Worm (Caenorhabditis elegans): Measurements from ENCODE around the gene T16H12.3.

The T16H12.3 gene

DNA sequence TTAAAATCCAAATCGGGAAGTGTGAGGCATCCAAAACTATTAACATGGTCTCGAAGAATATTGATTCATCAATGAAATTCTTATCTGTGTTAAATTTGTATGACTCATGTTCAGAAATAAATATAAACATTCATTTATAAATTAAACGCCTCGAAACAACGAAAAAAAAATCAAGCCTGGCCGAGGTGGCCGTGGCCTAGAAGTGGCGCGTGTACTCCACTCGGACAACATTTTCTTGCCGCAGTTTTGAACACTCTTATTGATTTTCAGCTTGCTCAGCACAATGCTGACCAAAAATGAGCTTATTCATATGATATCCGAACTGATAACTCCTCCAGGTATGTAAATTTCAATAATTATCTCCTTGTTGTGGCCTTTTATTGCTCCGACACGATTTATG, 19.0 kb downstream of the T16H12.3 start, which contains the start of gene ekl-6:
ekl-6 (plus strand) TSS at position 265 of the 400 bp plus-strand sequence.
- TF ChIP-seq gei-17 (GFP tag; optimal IDR thresholded peaks at IDR 0.05) (no peak), die-1 (tag; optimal IDR thresholded peaks at IDR 0.05) (no peak), F55B11.4 (tag; optimal IDR thresholded peaks at IDR 0.05; ENCODE audit: borderline replicate concordance, insufficient read depth) (no peak), Y53F4B.3 (GFP tag; IDR thresholded peaks at IDR 0.05) (no peak), C06A6.2 (GFP tag; conservative IDR thresholded peaks at IDR 0.05) (no peak), B0261.1 (tag; optimal IDR thresholded peaks at IDR 0.05) (no peak), sea-2 (GFP tag; IDR thresholded peaks at IDR 0.05) (no peak), F37B4.10 (GFP tag; IDR thresholded peaks at IDR 0.05) (no peak), madf-8 (GFP tag; conservative IDR thresholded peaks at IDR 0.05) (no peak), F52B5.7 (tag; optimal IDR thresholded peaks at IDR 0.05) (no peak), nhr-27 (tag; optimal IDR thresholded peaks at IDR 0.05) (no peak), snpc-1.1 (tag; optimal IDR thresholded peaks at IDR 0.05; ENCODE audit: insufficient read depth) (no peak), egl-18 (GFP tag; IDR thresholded peaks at IDR 0.05) (no peak), K11D2.4 (GFP tag; IDR thresholded peaks at IDR 0.05) (no peak), dpff-1 (tag; optimal IDR thresholded peaks at IDR 0.05) (no peak), K12H6.12 (tag; optimal IDR thresholded peaks at IDR 0.05) (peak; percentile 11), F49E8.2 (tag; optimal IDR thresholded peaks at IDR 0.05; ENCODE audit: insufficient read depth) (no peak), nfya-2 (GFP tag; IDR thresholded peaks at IDR 0.05) (no peak), ccch-3 (GFP tag; optimal IDR thresholded peaks at IDR 0.05) (no peak), hmg-1.2 (GFP tag; IDR thresholded peaks at IDR 0.05) (no peak), hsf-1 (GFP tag; IDR thresholded peaks at IDR 0.05) (no peak), nhr-179 (tag; optimal IDR thresholded peaks at IDR 0.05) (no peak), ztf-26 (tag; optimal IDR thresholded peaks at IDR 0.05) (no peak), F10E7.11 (tag; optimal IDR thresholded peaks at IDR 0.05) (no peak), F22D6.2 (tag; optimal IDR thresholded peaks at IDR 0.05) (no peak), lin-26 (GFP tag; IDR thresholded peaks at IDR 0.05) (no peak), B0336.3 (GFP tag; IDR thresholded peaks at IDR 0.05) (no peak), nhr-90 (tag; optimal IDR thresholded peaks at IDR 0.05) (no peak), hlh-12 (tag; optimal IDR thresholded peaks at IDR 0.05) (no peak), dpl-1 (GFP tag; optimal IDR thresholded peaks at IDR 0.05) (no peak), ztf-28 (GFP tag; IDR thresholded peaks at IDR 0.05) (no peak), lin-35 (GFP tag; optimal IDR thresholded peaks at IDR 0.05) (no peak), aptf-3 (GFP tag; IDR thresholded peaks at IDR 0.05) (no peak), atf-7 (tag; optimal IDR thresholded peaks at IDR 0.05) (no peak), mes-4 (tag; optimal IDR thresholded peaks at IDR 0.05) (no peak), lin-40 (tag; optimal IDR thresholded peaks at IDR 0.05) (no peak), Y67H2A.10 (GFP tag; conservative IDR thresholded peaks at IDR 0.05) (no peak), mcd-1 (GFP tag; IDR thresholded peaks at IDR 0.05) (peak; percentile 55), ama-1 (optimal IDR thresholded peaks at IDR 0.05) (no peak), ama-1 (GFP tag; optimal IDR thresholded peaks at IDR 0.05) (no peak), Y53G8AR.9 (GFP tag; conservative IDR thresholded peaks at IDR 0.05) (no peak), ets-4 (GFP tag; optimal IDR thresholded peaks at IDR 0.05) (no peak), ekl-4 (GFP tag; IDR thresholded peaks at IDR 0.05) (no peak), akir-1 (GFP tag; optimal IDR thresholded peaks at IDR 0.05) (no peak), T26A5.8 (tag; optimal IDR thresholded peaks at IDR 0.05) (no peak), madf-3 (GFP tag; IDR thresholded peaks at IDR 0.05) (no peak), athp-1 (tag; optimal IDR thresholded peaks at IDR 0.05) (no peak), dox-1 (GFP tag; IDR thresholded peaks at IDR 0.05) (no peak; the same call in 1 of the 2 replicates), snpc-1.3 (tag; optimal IDR thresholded peaks at IDR 0.05; ENCODE audit: insufficient read depth) (no peak), ceh-91 (GFP tag; IDR thresholded peaks at IDR 0.05) (peak; percentile 42; the same call in 1 of the 2 replicates)

Data from whole organism, young adult.